Worm (Caenorhabditis elegans): ENCODE data around the gene C08F1.8.

Gene C08F1.8

DNA sequence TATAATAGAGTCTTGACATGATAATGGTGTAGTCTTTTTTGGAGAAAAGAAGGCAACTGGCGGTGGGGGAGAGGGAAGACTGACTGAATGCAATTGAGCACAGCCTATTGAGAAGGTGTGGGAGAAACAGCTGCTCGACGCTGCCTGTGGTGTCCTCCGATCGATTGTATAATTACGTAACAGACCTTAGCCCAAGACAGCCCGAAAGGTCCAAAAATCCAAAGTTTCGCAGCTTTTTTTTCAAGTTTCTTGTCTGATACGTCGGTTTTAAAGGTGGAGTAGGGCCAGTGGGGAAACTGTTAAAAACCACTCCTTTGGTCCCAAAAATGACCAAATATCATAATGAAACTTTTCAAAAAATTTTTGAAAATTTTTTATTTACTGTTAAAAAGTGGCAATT is 20.0 kb downstream of the C08F1.8 start, which contains the start of the genes C08F1.6 and fbxb-13:
C08F1.6 (minus strand) TSS at position 101 of the 400 bp plus-strand sequence.
fbxb-13 (plus strand) TSS at position 191 of the 400 bp plus-strand sequence.
- TF ChIP-seq sdz-38 (tag; optimal IDR thresholded peaks at IDR 0.05), result no peak
- no peak for TF ChIP-seq athp-1 (tag; optimal IDR thresholded peaks at IDR 0.05)
- TF ChIP-seq sea-2 (GFP tag; IDR thresholded peaks at IDR 0.05), result no peak

- TF ChIP-seq rec-8 (tag; optimal IDR thresholded peaks at IDR 0.05), result no peak
- no peak for TF ChIP-seq T07F8.4 (tag; optimal IDR thresholded peaks at IDR 0.05)
- no peak for TF ChIP-seq die-1 (tag; optimal IDR thresholded peaks at IDR 0.05)
- TF ChIP-seq attf-5 (GFP tag; optimal IDR thresholded peaks at IDR 0.05), result no peak
- TF ChIP-seq madf-10 (tag; optimal IDR thresholded peaks at IDR 0.05), result no peak
- no peak for TF ChIP-seq sptf-2 (GFP tag; optimal IDR thresholded peaks at IDR 0.05)
- no peak for TF ChIP-seq chd-7 (tag; optimal IDR thresholded peaks at IDR 0.05)
- TF ChIP-seq let-526 (GFP tag; IDR thresholded peaks at IDR 0.05), result no peak
- TF ChIP-seq madf-3 (GFP tag; IDR thresholded peaks at IDR 0.05), result no peak
- no peak for TF ChIP-seq nfya-1 (tag; optimal IDR thresholded peaks at IDR 0.05; ENCODE audit: borderline replicate concordance, insufficient read depth)
- TF ChIP-seq ceh-100 (GFP tag; IDR thresholded peaks at IDR 0.05), result no peak
- no peak for TF ChIP-seq efl-1 (GFP tag; optimal IDR thresholded peaks at IDR 0.05)
- TF ChIP-seq zfh-2 (GFP tag; conservative IDR thresholded peaks at IDR 0.05), result no peak
- TF ChIP-seq lag-1 (GFP tag; IDR thresholded peaks at IDR 0.05), result no peak
- TF ChIP-seq egl-18 (GFP tag; IDR thresholded peaks at IDR 0.05), result no peak
- TF ChIP-seq Y56A3A.18 (GFP tag; IDR thresholded peaks at IDR 0.05), result no peak
- TF ChIP-seq ztf-6 (GFP tag; IDR thresholded peaks at IDR 0.05), result no peak
- TF ChIP-seq Y67H2A.10 (GFP tag; conservative IDR thresholded peaks at IDR 0.05), result no peak
These were observed 20.9 kb downstream of the C08F1.8 start for ce11 chrII:1787208-1787607.

DNA sequence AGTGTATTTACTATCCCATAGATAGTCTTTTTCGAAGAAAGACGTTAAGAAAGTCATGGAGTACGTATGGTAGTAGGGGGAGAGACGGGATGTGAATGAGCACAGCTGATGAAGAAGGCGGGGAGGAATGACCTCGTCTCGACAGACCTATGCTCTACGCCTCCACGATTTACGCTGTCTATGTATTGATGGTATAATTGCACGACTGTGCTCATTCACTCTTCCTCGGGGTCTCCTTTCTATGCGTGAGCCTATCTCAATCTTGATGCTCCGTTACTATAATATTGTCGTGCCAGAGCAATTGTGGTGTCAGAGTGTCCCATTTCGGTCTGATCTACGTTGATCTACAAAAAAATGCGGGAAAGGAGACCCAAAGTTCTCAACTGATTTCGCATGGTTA is 21.9 kb downstream of the C08F1.8 start, which contains the start of gene C08F1.10:
C08F1.10 (minus strand) TSS at position 101 of the 400 bp plus-strand sequence.
- TF ChIP-seq xnd-1 (tag; optimal IDR thresholded peaks at IDR 0.05) (no peak), K11D2.4 (GFP tag; IDR thresholded peaks at IDR 0.05) (no peak), B0035.1 (tag; optimal IDR thresholded peaks at IDR 0.05) (no peak), zfh-2 (GFP tag; conservative IDR thresholded peaks at IDR 0.05) (no peak), hmg-20 (GFP tag; IDR thresholded peaks at IDR 0.05) (no peak), ceh-27 (GFP tag; optimal IDR thresholded peaks at IDR 0.05) (no peak), F49E8.2 (tag; optimal IDR thresholded peaks at IDR 0.05; ENCODE audit: insufficient read depth) (no peak), ztf-6 (GFP tag; IDR thresholded peaks at IDR 0.05) (no peak), F37B4.10 (GFP tag; IDR thresholded peaks at IDR 0.05) (no peak)

ce11 chrII:1784799-1785198 is 23.3 kb downstream of the C08F1.8 start, which contains the start of gene C08F1.11:
Gene C08F1.11 (minus strand): TSS chrII:1784899.
- TF ChIP-seq pha-4 (tag; optimal IDR thresholded peaks at IDR 0.05) (no peak), egrh-3 (GFP tag; IDR thresholded peaks at IDR 0.05) (no peak), C17E4.6 (GFP tag; IDR thresholded peaks at IDR 0.05) (no peak), madf-3 (GFP tag; IDR thresholded peaks at IDR 0.05) (no peak), K11D2.4 (GFP tag; IDR thresholded peaks at IDR 0.05) (no peak), attf-3 (GFP tag; conservative IDR thresholded peaks at IDR 0.05) (no peak), hsf-1 (GFP tag; IDR thresholded peaks at IDR 0.05) (no peak), nfya-2 (GFP tag; IDR thresholded peaks at IDR 0.05) (no peak), F33H1.4 (GFP tag; IDR thresholded peaks at IDR 0.05) (no peak), Y67H2A.10 (GFP tag; conservative IDR thresholded peaks at IDR 0.05) (no peak)
